Worm (Caenorhabditis elegans) whole organism, L3 larva: ENCODE results near the gene F56A11.6.

Experiments used
- ama-1 ChIP-seq: fragments of 150-350 bp; optimal IDR thresholded peaks from 2 replicates; lab custom pipeline; 2018
- egl-5 ChIP-seq: fragments of 150-350 bp; optimal IDR thresholded peaks from 2 replicates; lab custom pipeline; 2017; ENCODE audit warnings: missing biosample characterization, missing genetic modification reagents, missing genetic modification characterization, inconsistent platforms
- elt-2 ChIP-seq: sonication (generic microtip); optimal IDR thresholded peaks from 2 replicates; lab custom pipeline; 2016; ENCODE audit warnings: missing genetic modification reagents, mild to moderate bottlenecking, missing genetic modification characterization, missing compliant biosample characterization
- lsy-12 ChIP-seq: sonication (generic microtip); optimal IDR thresholded peaks from 2 replicates; lab custom pipeline; 2016; ENCODE audit warnings: mild to moderate bottlenecking, missing genetic modification characterization, missing compliant biosample characterization
- mdl-1 ChIP-seq: fragments of 150-350 bp; optimal IDR thresholded peaks from 2 replicates; lab custom pipeline; 2014; ENCODE audit warnings: missing biosample characterization, missing genetic modification characterization
- nfya-1 ChIP-seq: sonication (generic microtip); optimal IDR thresholded peaks from 2 replicates; lab custom pipeline; 2017; ENCODE audit warnings: missing genetic modification characterization, mild to moderate bottlenecking, missing compliant biosample characterization, antibody characterized with exemption, moderate library complexity; ENCODE audit not compliant: insufficient read depth
- nhr-25 ChIP-seq: sonication (generic microtip); optimal IDR thresholded peaks from 2 replicates; lab custom pipeline; 2017; ENCODE audit warnings: missing biosample characterization, missing genetic modification characterization
- nhr-76 ChIP-seq: fragments of 150-350 bp; sonication (generic microtip); optimal IDR thresholded peaks from 5 replicates; lab custom pipeline; 2014; ENCODE audit warnings: missing biosample characterization, missing genetic modification characterization
- unc-39 ChIP-seq: sonication (generic microtip); optimal IDR thresholded peaks from 4 replicates; lab custom pipeline; 2017; ENCODE audit warnings: missing biosample characterization, missing genetic modification characterization
- zag-1 ChIP-seq: fragments of 150-350 bp; optimal IDR thresholded peaks from 2 replicates; lab custom pipeline; 2014; ENCODE audit warnings: missing biosample characterization, missing genetic modification characterization
- ztf-11 ChIP-seq: fragments of 150-350 bp; optimal IDR thresholded peaks from 2 replicates; lab custom pipeline; 2014; ENCODE audit warnings: missing biosample characterization, missing genetic modification characterization
- ztf-4 ChIP-seq: fragments of 150-350 bp; optimal IDR thresholded peaks from 2 replicates; lab custom pipeline; 2014; ENCODE audit warnings: missing biosample characterization, missing genetic modification characterization

The F56A11.6 gene

ce11 chrIV:531835-532234, 50.2 kb downstream of the F56A11.6 start, which contains the start of gene glt-7:
TSS of gene glt-7 (plus strand) at chrIV:532135.
- no peak for TF ChIP-seq zag-1 (tag; lab: Kevin White, UChicago)
- TF ChIP-seq ztf-4 (tag; lab: Kevin White, UChicago): no peak
- TF ChIP-seq ama-1 (lab: Kevin White, UChicago): no peak
- no peak for TF ChIP-seq egl-5
- no peak for TF ChIP-seq nhr-76
- TF ChIP-seq lsy-12 (tag; lab: Kevin White, UChicago): no peak
- no peak for TF ChIP-seq ztf-11 (tag; lab: Kevin White, UChicago)
- TF ChIP-seq elt-2 (tag; lab: Kevin White, UChicago): no peak
- TF ChIP-seq nfya-1 (tag; lab: Kevin White, UChicago): no peak
- TF ChIP-seq unc-39: no peak
- TF ChIP-seq mdl-1 (tag; lab: Kevin White, UChicago): no peak
- no peak for TF ChIP-seq nhr-25
- TF ChIP-seq, all 47 proteins: peak for 0
